Worm (Caenorhabditis elegans) whole organism, young adult: Measurements from ENCODE around the gene K08D9.4.

Source experiments
- B0019.2 ChIP-seq: fragments of 200-800 bp; sonication (Bioruptor generic); conservative IDR thresholded peaks from 2 replicates; pipeline ENCODE4 v1.3.6; 2022; ENCODE audit warnings: missing genetic modification reagents, missing genetic modification characterization, missing compliant biosample characterization
- B0261.1 ChIP-seq: sonication (generic microtip); optimal IDR thresholded peaks from 2 replicates; lab custom pipeline; 2016; ENCODE audit warnings: mild to moderate bottlenecking, missing genetic modification characterization, moderate library complexity, missing compliant biosample characterization
- B0336.3 ChIP-seq: fragments of 200-800 bp; sonication (Bioruptor generic); IDR thresholded peaks from 2 replicates; pipeline ENCODE4 v1.3.6; 2022; ENCODE audit warnings: missing genetic modification characterization, missing compliant biosample characterization
- D2030.7 ChIP-seq: fragments of 200-800 bp; sonication (Bioruptor generic); IDR thresholded peaks from 2 replicates; pipeline ENCODE4 v1.3.6; 2022; ENCODE audit warnings: missing genetic modification reagents, missing genetic modification characterization, missing compliant biosample characterization
- F37B4.10 ChIP-seq: fragments of 200-800 bp; sonication (Bioruptor generic); IDR thresholded peaks from 2 replicates; pipeline ENCODE4 v1.3.6; 2022; ENCODE audit warnings: missing genetic modification characterization, missing compliant biosample characterization
- F39B2.1 ChIP-seq: fragments of 200-800 bp; sonication (Bioruptor generic); IDR thresholded peaks from 2 replicates; pipeline ENCODE4 v1.3.6; 2022; ENCODE audit warnings: missing genetic modification reagents, missing genetic modification characterization, missing compliant biosample characterization
- F49E8.2 ChIP-seq: sonication (generic microtip); optimal IDR thresholded peaks from 3 replicates; lab custom pipeline; 2017; ENCODE audit warnings: missing genetic modification characterization, mild to moderate bottlenecking, missing compliant biosample characterization, antibody characterized with exemption, moderate library complexity; ENCODE audit not compliant: insufficient read depth
- Y53F4B.3 ChIP-seq: fragments of 200-800 bp; sonication (Bioruptor generic); IDR thresholded peaks from 2 replicates; pipeline ENCODE4 v1.3.6; 2022; ENCODE audit warnings: missing genetic modification reagents, missing genetic modification characterization, missing compliant biosample characterization
- ZK185.1 ChIP-seq: sonication (generic microtip); optimal IDR thresholded peaks from 2 replicates; lab custom pipeline; 2016; ENCODE audit warnings: mild to moderate bottlenecking, missing genetic modification characterization, missing compliant biosample characterization; ENCODE audit not compliant: poor library complexity, severe bottlenecking
- akir-1 ChIP-seq: fragments of 200-800 bp; sonication (Bioruptor generic); optimal IDR thresholded peaks from 2 replicates; lab custom pipeline; 2018; ENCODE audit warnings: mild to moderate bottlenecking, missing genetic modification characterization, moderate library complexity, missing compliant biosample characterization
- aptf-2 ChIP-seq: fragments of 200-800 bp; sonication (Bioruptor generic); conservative IDR thresholded peaks from 2 replicates; pipeline ENCODE4 v1.3.6; 2022; ENCODE audit warnings: missing genetic modification reagents, missing genetic modification characterization, missing compliant biosample characterization
- atf-7 ChIP-seq: sonication (generic microtip); optimal IDR thresholded peaks from 2 replicates; lab custom pipeline; 2017; ENCODE audit warnings: mild to moderate bottlenecking, missing genetic modification characterization, missing compliant biosample characterization
- athp-1 ChIP-seq: sonication (generic microtip); optimal IDR thresholded peaks from 2 replicates; lab custom pipeline; 2017; ENCODE audit warnings: mild to moderate bottlenecking, missing genetic modification characterization, missing compliant biosample characterization
- attf-5 ChIP-seq: fragments of 200-800 bp; sonication (Bioruptor generic); optimal IDR thresholded peaks from 2 replicates; lab custom pipeline; 2018; ENCODE audit warnings: mild to moderate bottlenecking, missing genetic modification characterization, missing compliant biosample characterization
- cebp-2 ChIP-seq: fragments of 200-800 bp; sonication (Bioruptor generic); IDR thresholded peaks from 2 replicates; pipeline ENCODE4 v1.3.6; 2022; ENCODE audit warnings: missing genetic modification characterization, missing compliant biosample characterization
- ceh-100 ChIP-seq: fragments of 200-800 bp; sonication (Bioruptor generic); IDR thresholded peaks from 2 replicates; pipeline ENCODE4 v1.3.6; 2022; ENCODE audit warnings: missing genetic modification reagents, missing genetic modification characterization, missing compliant biosample characterization
- ceh-27 ChIP-seq: fragments of 200-800 bp; sonication (Bioruptor generic); optimal IDR thresholded peaks from 2 replicates; lab custom pipeline; 2018; ENCODE audit warnings: mild to moderate bottlenecking, missing genetic modification characterization, moderate library complexity, missing compliant biosample characterization
- ceh-91 ChIP-seq: fragments of 200-800 bp; sonication (Bioruptor generic); IDR thresholded peaks from 2 replicates; pipeline ENCODE4 v1.3.6; 2022; ENCODE audit warnings: missing genetic modification reagents, missing genetic modification characterization, missing compliant biosample characterization
- die-1 ChIP-seq: sonication (generic microtip); optimal IDR thresholded peaks from 2 replicates; lab custom pipeline; 2016; ENCODE audit warnings: missing genotype, mild to moderate bottlenecking, missing genetic modification characterization, missing compliant biosample characterization
- dpff-1 ChIP-seq: sonication (generic microtip); optimal IDR thresholded peaks from 2 replicates; lab custom pipeline; 2017; ENCODE audit warnings: mild to moderate bottlenecking, missing genetic modification characterization, missing compliant biosample characterization
- efl-1 ChIP-seq: fragments of 150-350 bp; optimal IDR thresholded peaks from 2 replicates; lab custom pipeline; 2014; ENCODE audit warnings: missing biosample characterization, missing genetic modification reagents, missing genetic modification characterization
- egl-44 ChIP-seq: fragments of 200-800 bp; sonication (Bioruptor generic); IDR thresholded peaks from 2 replicates; pipeline ENCODE4 v1.3.6; 2022; ENCODE audit warnings: missing genetic modification reagents, missing genetic modification characterization, missing compliant biosample characterization
- ekl-4 ChIP-seq: fragments of 200-800 bp; sonication (Bioruptor generic); IDR thresholded peaks from 2 replicates; pipeline ENCODE4 v1.3.6; 2022; ENCODE audit warnings: missing genetic modification reagents, missing genetic modification characterization, missing compliant biosample characterization
- gei-17 ChIP-seq: fragments of 200-800 bp; sonication (Bioruptor generic); optimal IDR thresholded peaks from 2 replicates; lab custom pipeline; 2018; ENCODE audit warnings: mild to moderate bottlenecking, missing genetic modification characterization, missing compliant biosample characterization
- him-1 ChIP-seq: sonication (generic microtip); optimal IDR thresholded peaks from 2 replicates; lab custom pipeline; 2016; ENCODE audit warnings: missing genotype, missing genetic modification reagents, missing genetic modification characterization, missing compliant biosample characterization
- hlh-26 ChIP-seq: fragments of 200-800 bp; sonication (Bioruptor generic); conservative IDR thresholded peaks from 2 replicates; pipeline ENCODE4 v1.3.6; 2022; ENCODE audit warnings: missing genetic modification reagents, missing genetic modification characterization, missing compliant biosample characterization
- let-526 ChIP-seq: fragments of 200-800 bp; sonication (Bioruptor generic); IDR thresholded peaks from 2 replicates; pipeline ENCODE4 v1.3.6; 2022; ENCODE audit warnings: missing genetic modification reagents, missing genetic modification characterization, missing compliant biosample characterization
- let-607 ChIP-seq, 2 experiments: fragments of 200-800 bp in 1 of 2; sonication (Bioruptor generic) in 1 of 2; sonication (generic microtip) in 1 of 2; optimal IDR thresholded peaks; 2 replicates each; lab custom pipeline; 2016 to 2018; ENCODE audit warnings: mild to moderate bottlenecking in 2 of 2, missing compliant biosample characterization in 2 of 2, missing genetic modification characterization in 2 of 2, moderate library complexity in 2 of 2, missing genotype in 1 of 2
- lin-54 ChIP-seq: fragments of 200-800 bp; sonication (Bioruptor generic); optimal IDR thresholded peaks from 2 replicates; lab custom pipeline; 2018; ENCODE audit warnings: mild to moderate bottlenecking, missing genetic modification characterization, missing compliant biosample characterization
- lsy-27 ChIP-seq: sonication (generic microtip); optimal IDR thresholded peaks from 2 replicates; lab custom pipeline; 2017; ENCODE audit warnings: missing genetic modification characterization, mild to moderate bottlenecking, missing compliant biosample characterization, antibody characterized with exemption, missing genotype, borderline replicate concordance; ENCODE audit not compliant: insufficient read depth
- madf-6 ChIP-seq: fragments of 200-800 bp; sonication (Bioruptor generic); IDR thresholded peaks from 2 replicates; pipeline ENCODE4 v1.3.6; 2022; ENCODE audit warnings: missing genetic modification reagents, missing genetic modification characterization, missing compliant biosample characterization
- mel-28 ChIP-seq: sonication (generic microtip); optimal IDR thresholded peaks from 2 replicates; lab custom pipeline; 2016; ENCODE audit warnings: borderline replicate concordance, mild to moderate bottlenecking, missing genetic modification characterization, missing compliant biosample characterization
- mxl-1 ChIP-seq: sonication (generic microtip); optimal IDR thresholded peaks from 2 replicates; lab custom pipeline; 2016; ENCODE audit warnings: missing genetic modification characterization, missing compliant biosample characterization
- nhr-80 ChIP-seq: sonication (generic microtip); optimal IDR thresholded peaks from 2 replicates; lab custom pipeline; 2016; ENCODE audit warnings: missing genetic modification characterization, missing compliant biosample characterization
- pbrm-1 ChIP-seq: fragments of 200-800 bp; sonication (Bioruptor generic); IDR thresholded peaks from 2 replicates; pipeline ENCODE4 v1.3.6; 2022; ENCODE audit warnings: missing genetic modification reagents, missing genetic modification characterization, missing compliant biosample characterization
- rcor-1 ChIP-seq: fragments of 200-800 bp; sonication (Bioruptor generic); IDR thresholded peaks from 2 replicates; pipeline ENCODE4 v1.3.6; 2022; ENCODE audit warnings: missing genetic modification reagents, missing genetic modification characterization, missing compliant biosample characterization
- snpc-1.1 ChIP-seq: sonication (generic microtip); optimal IDR thresholded peaks from 2 replicates; lab custom pipeline; 2017; ENCODE audit warnings: missing genetic modification characterization, mild to moderate bottlenecking, missing compliant biosample characterization, antibody characterized with exemption, moderate library complexity, missing genotype, missing genetic modification reagents; ENCODE audit not compliant: insufficient read depth
- somi-1 ChIP-seq: fragments of 200-800 bp; sonication (Bioruptor generic); optimal IDR thresholded peaks from 2 replicates; lab custom pipeline; 2018; ENCODE audit warnings: mild to moderate bottlenecking, missing genetic modification characterization, missing compliant biosample characterization
- xnd-1 ChIP-seq: sonication (generic microtip); optimal IDR thresholded peaks from 2 replicates; lab custom pipeline; 2016; ENCODE audit warnings: missing genotype, missing genetic modification reagents, missing genetic modification characterization, missing compliant biosample characterization
- ztf-18 ChIP-seq: sonication (generic microtip); optimal IDR thresholded peaks from 2 replicates; lab custom pipeline; 2016; ENCODE audit warnings: missing genotype, mild to moderate bottlenecking, missing genetic modification characterization, missing compliant biosample characterization
- ztf-22 ChIP-seq: fragments of 200-800 bp; sonication (Bioruptor generic); optimal IDR thresholded peaks from 2 replicates; lab custom pipeline; 2018; ENCODE audit warnings: mild to moderate bottlenecking, missing genetic modification characterization, moderate library complexity, missing compliant biosample characterization
- ztf-26 ChIP-seq: sonication (generic microtip); optimal IDR thresholded peaks from 2 replicates; lab custom pipeline; 2017; ENCODE audit warnings: missing genetic modification characterization, missing compliant biosample characterization
- ztf-28 ChIP-seq: fragments of 200-800 bp; sonication (Bioruptor generic); IDR thresholded peaks from 2 replicates; pipeline ENCODE4 v1.3.6; 2022; ENCODE audit warnings: missing genetic modification reagents, missing genetic modification characterization, missing compliant biosample characterization

Gene K08D9.4

ce11 chrV:3242984-3243383, 42.8 kb upstream of the K08D9.4 start, which contains the start of gene gst-23:
TSS of gene gst-23 (plus strand) at chrV:3243284.
- TF ChIP-seq ZK185.1 (no peak), B0019.2 (GFP tag; lab: Robert Waterston, UW) (no peak), die-1 (tag; lab: Kevin White, UChicago) (no peak), efl-1 (GFP tag; lab: Kevin White, UChicago) (no peak), ztf-28 (no peak)

- TF ChIP-seq B0261.1 (tag; lab: Kevin White, UChicago) = no peak
- TF ChIP-seq akir-1 (GFP tag; lab: Kevin White, UChicago) = no peak
- no peak for TF ChIP-seq B0336.3 (GFP tag; lab: Robert Waterston, UW)
- TF ChIP-seq dpff-1 (tag; lab: Kevin White, UChicago) = no peak
- TF ChIP-seq atf-7 (tag; lab: Kevin White, UChicago) = no peak
- TF ChIP-seq pbrm-1 = no peak
- TF ChIP-seq ceh-91 (GFP tag; lab: Robert Waterston, UW) = no peak
- TF ChIP-seq xnd-1 (tag; lab: Kevin White, UChicago) = no peak
- no peak for TF ChIP-seq F39B2.1 (GFP tag; lab: Robert Waterston, UW)
- no peak for TF ChIP-seq let-526 (GFP tag; lab: Robert Waterston, UW)
- TF ChIP-seq somi-1 = no peak
- TF ChIP-seq ztf-26 (tag; lab: Kevin White, UChicago) = no peak
- TF ChIP-seq nhr-80 (tag; lab: Kevin White, UChicago) = no peak
- TF ChIP-seq rcor-1 (GFP tag; lab: Robert Waterston, UW) = no peak
- TF ChIP-seq F37B4.10 (GFP tag; lab: Robert Waterston, UW) = no peak
- no peak for TF ChIP-seq attf-5 (GFP tag; lab: Kevin White, UChicago)
- no peak for TF ChIP-seq ztf-22 (GFP tag; lab: Kevin White, UChicago)
- no peak for TF ChIP-seq ekl-4 (GFP tag; lab: Robert Waterston, UW)
Observed at ce11 chrV:3241175-3241574, 41.0 kb upstream of the K08D9.4 start, which contains the start of gene srj-11. TSS of gene srj-11 (plus strand) at chrV:3241424.

ce11 chrV:3236610-3237009, 36.4 kb upstream of the K08D9.4 start, which contains the start of the genes K08D9.9 and str-16:
TSS of gene K08D9.9 (minus strand) at chrV:3236710.
TSS of gene str-16 (plus strand) at chrV:3236875.
- TF ChIP-seq D2030.7 (GFP tag; lab: Robert Waterston, UW) (no peak), ztf-18 (tag; lab: Kevin White, UChicago) (no peak), him-1 (no peak), Y53F4B.3 (no peak), cebp-2 (GFP tag; lab: Robert Waterston, UW) (no peak), B0019.2 (GFP tag; lab: Robert Waterston, UW) (no peak), ceh-91 (GFP tag; lab: Robert Waterston, UW) (no peak), hlh-26 (no peak)

- TF ChIP-seq akir-1 (GFP tag; lab: Kevin White, UChicago) = no peak
- TF ChIP-seq lin-54 = no peak
- TF ChIP-seq athp-1 = no peak
- no peak for TF ChIP-seq mxl-1
- TF ChIP-seq ceh-27 = no peak
- TF ChIP-seq mel-28 (tag; lab: Kevin White, UChicago) = no peak
Observed at ce11 chrV:3234887-3235286, 34.7 kb upstream of the K08D9.4 start, which contains the start of gene K08D9.6. TSS of gene K08D9.6 (minus strand) at chrV:3234987.

- TF ChIP-seq lsy-27 = no peak
- no peak for TF ChIP-seq rcor-1 (GFP tag; lab: Robert Waterston, UW)
- no peak for TF ChIP-seq gei-17 (GFP tag; lab: Kevin White, UChicago)
- no peak for TF ChIP-seq ceh-100 (GFP tag; lab: Robert Waterston, UW)
- TF ChIP-seq aptf-2 (GFP tag; lab: Robert Waterston, UW) = no peak
- TF ChIP-seq F49E8.2 = no peak
- TF ChIP-seq let-526 (GFP tag; lab: Robert Waterston, UW) = no peak
- no peak for TF ChIP-seq ztf-22 (GFP tag; lab: Kevin White, UChicago)
- no peak for TF ChIP-seq madf-6 (GFP tag; lab: Robert Waterston, UW)
- TF ChIP-seq let-607 (tag; optimal IDR thresholded peaks at IDR 0.05; lab: Kevin White, UChicago) = no peak
- TF ChIP-seq snpc-1.1 (tag; lab: Kevin White, UChicago) = no peak
- TF ChIP-seq egl-44 (GFP tag; lab: Robert Waterston, UW) = no peak
Observed at ce11 chrV:3230597-3230996, 30.4 kb upstream of the K08D9.4 start, which contains the start of gene K08D9.10. TSS of gene K08D9.10 (plus strand) at chrV:3230897.
